Worm (Caenorhabditis elegans) whole organism, L3 larva: ENCODE measurements around the gene F42A10.5.
A peak's percentile ranks its signal among the peaks of the same experiment; 100 is the strongest.

Source experiments
- R02D3.7 ChIP-seq: fragments of 150-350 bp; optimal IDR thresholded peaks from 2 replicates; lab custom pipeline; 2014; ENCODE audit warnings: missing biosample characterization, missing genetic modification characterization
- ZK546.5 ChIP-seq: sonication (generic microtip); optimal IDR thresholded peaks from 2 replicates; lab custom pipeline; 2017; ENCODE audit warnings: missing biosample characterization, missing genetic modification characterization
- aly-2 ChIP-seq: fragments of 150-350 bp; optimal IDR thresholded peaks from 2 replicates; lab custom pipeline; 2014; ENCODE audit warnings: missing biosample characterization, missing genetic modification characterization
- ama-1 ChIP-seq: fragments of 150-350 bp; optimal IDR thresholded peaks from 2 replicates; lab custom pipeline; 2018
- ceh-16 ChIP-seq: sonication (generic microtip); optimal IDR thresholded peaks from 2 replicates; lab custom pipeline; 2017; ENCODE audit warnings: missing biosample characterization, missing genetic modification characterization
- ceh-28 ChIP-seq: fragments of 150-350 bp; optimal IDR thresholded peaks from 2 replicates; lab custom pipeline; 2014; ENCODE audit warnings: missing biosample characterization, missing genetic modification reagents, missing genetic modification characterization
- ceh-82 ChIP-seq: fragments of 150-350 bp; optimal IDR thresholded peaks from 2 replicates; lab custom pipeline; 2014; ENCODE audit warnings: missing biosample characterization, missing genetic modification characterization
- ceh-9 ChIP-seq: sonication (generic microtip); optimal IDR thresholded peaks from 2 replicates; lab custom pipeline; 2018; ENCODE audit warnings: missing biosample characterization, missing genetic modification characterization
- egl-27 ChIP-seq: sonication (generic microtip); optimal IDR thresholded peaks from 4 replicates; lab custom pipeline; 2017; ENCODE audit warnings: missing biosample characterization, missing genetic modification reagents, missing genetic modification characterization
- egl-5 ChIP-seq: fragments of 150-350 bp; optimal IDR thresholded peaks from 2 replicates; lab custom pipeline; 2017; ENCODE audit warnings: missing biosample characterization, missing genetic modification reagents, missing genetic modification characterization, inconsistent platforms
- elt-1 ChIP-seq: fragments of 150-350 bp; optimal IDR thresholded peaks from 2 replicates; lab custom pipeline; 2014; ENCODE audit warnings: missing biosample characterization, missing genetic modification characterization
- elt-2 ChIP-seq: sonication (generic microtip); optimal IDR thresholded peaks from 2 replicates; lab custom pipeline; 2016; ENCODE audit warnings: missing genetic modification reagents, mild to moderate bottlenecking, missing genetic modification characterization, missing compliant biosample characterization
- elt-3 ChIP-seq, 3 experiments: fragments of 150-350 bp in 1 of 3; sonication (generic microtip) in 2 of 3; optimal IDR thresholded peaks; 2 replicates in 2 of 3; 4 replicates in 1 of 3; lab custom pipeline; 2014 to 2017; ENCODE audit warnings: missing biosample characterization in 3 of 3, missing genetic modification characterization in 3 of 3
- eor-1 ChIP-seq, 2 experiments: fragments of 150-350 bp; optimal IDR thresholded peaks; 2 replicates each; lab custom pipeline; 2014 to 2018; ENCODE audit warnings: missing biosample characterization in 2 of 2, missing genetic modification characterization in 2 of 2
- fkh-10 ChIP-seq: sonication (generic microtip); optimal IDR thresholded peaks from 2 replicates; lab custom pipeline; 2017; ENCODE audit warnings: missing biosample characterization, missing genetic modification reagents, missing genetic modification characterization
- fkh-2 ChIP-seq: fragments of 150-350 bp; optimal IDR thresholded peaks from 2 replicates; lab custom pipeline; 2014; ENCODE audit warnings: missing biosample characterization, missing genetic modification reagents, missing genetic modification characterization
- fos-1 ChIP-seq: fragments of 150-350 bp; optimal IDR thresholded peaks from 2 replicates; lab custom pipeline; 2014; ENCODE audit warnings: missing biosample characterization, missing genetic modification characterization
- hmg-11 ChIP-seq: sonication (generic microtip); optimal IDR thresholded peaks from 2 replicates; lab custom pipeline; 2016; ENCODE audit warnings: missing genetic modification characterization, missing compliant biosample characterization
- jun-1 ChIP-seq: fragments of 150-350 bp; optimal IDR thresholded peaks from 2 replicates; lab custom pipeline; 2014; ENCODE audit warnings: missing biosample characterization, missing genetic modification reagents, missing genetic modification characterization
- lin-39 ChIP-seq: fragments of 150-350 bp; optimal IDR thresholded peaks from 2 replicates; lab custom pipeline; 2018; ENCODE audit warnings: missing biosample characterization, missing genetic modification reagents, missing genetic modification characterization
- lsy-12 ChIP-seq: sonication (generic microtip); optimal IDR thresholded peaks from 2 replicates; lab custom pipeline; 2016; ENCODE audit warnings: mild to moderate bottlenecking, missing genetic modification characterization, missing compliant biosample characterization
- mdl-1 ChIP-seq: fragments of 150-350 bp; optimal IDR thresholded peaks from 2 replicates; lab custom pipeline; 2014; ENCODE audit warnings: missing biosample characterization, missing genetic modification characterization
- mml-1 ChIP-seq: fragments of 150-350 bp; sonication (generic microtip); optimal IDR thresholded peaks from 3 replicates; lab custom pipeline; 2014; ENCODE audit warnings: missing biosample characterization, missing genetic modification characterization
- nfya-1 ChIP-seq: sonication (generic microtip); optimal IDR thresholded peaks from 2 replicates; lab custom pipeline; 2017; ENCODE audit warnings: missing genetic modification characterization, mild to moderate bottlenecking, missing compliant biosample characterization, antibody characterized with exemption, moderate library complexity; ENCODE audit not compliant: insufficient read depth
- nhr-11 ChIP-seq: fragments of 150-350 bp; optimal IDR thresholded peaks from 2 replicates; lab custom pipeline; 2014; ENCODE audit warnings: missing biosample characterization, missing genetic modification characterization
- nhr-23 ChIP-seq: fragments of 150-350 bp; optimal IDR thresholded peaks from 2 replicates; lab custom pipeline; 2014; ENCODE audit warnings: missing biosample characterization, missing genetic modification reagents, missing genetic modification characterization
- nhr-237 ChIP-seq: fragments of 150-350 bp; optimal IDR thresholded peaks from 2 replicates; lab custom pipeline; 2014; ENCODE audit warnings: missing biosample characterization, missing genetic modification characterization
- nhr-25 ChIP-seq: sonication (generic microtip); optimal IDR thresholded peaks from 2 replicates; lab custom pipeline; 2017; ENCODE audit warnings: missing biosample characterization, missing genetic modification characterization
- nhr-28 ChIP-seq: fragments of 150-350 bp; optimal IDR thresholded peaks from 2 replicates; lab custom pipeline; 2014; ENCODE audit warnings: missing biosample characterization, missing genetic modification characterization
- nhr-43 ChIP-seq: sonication (generic microtip); optimal IDR thresholded peaks from 2 replicates; lab custom pipeline; 2016; ENCODE audit warnings: mild to moderate bottlenecking, missing genetic modification characterization, missing compliant biosample characterization; ENCODE audit not compliant: poor library complexity, severe bottlenecking
- nhr-67 ChIP-seq: fragments of 150-350 bp; optimal IDR thresholded peaks from 2 replicates; lab custom pipeline; 2014; ENCODE audit warnings: missing biosample characterization, missing genetic modification characterization
- nhr-77 ChIP-seq: fragments of 150-350 bp; optimal IDR thresholded peaks from 2 replicates; lab custom pipeline; 2014; ENCODE audit warnings: missing biosample characterization, missing genetic modification characterization
- pha-4 ChIP-seq: fragments of 150-350 bp; optimal IDR thresholded peaks from 2 replicates; lab custom pipeline; 2014; ENCODE audit warnings: missing biosample characterization, missing genetic modification reagents, missing genetic modification characterization
- pqm-1 ChIP-seq: fragments of 150-350 bp; optimal IDR thresholded peaks from 2 replicates; lab custom pipeline; 2017; ENCODE audit warnings: missing biosample characterization, missing genetic modification characterization, inconsistent platforms
- sea-2 ChIP-seq: fragments of 150-350 bp; sonication (generic microtip); optimal IDR thresholded peaks from 4 replicates; lab custom pipeline; 2014; ENCODE audit warnings: missing biosample characterization, missing genetic modification reagents, missing genetic modification characterization
- skn-1 ChIP-seq: fragments of 150-350 bp; optimal IDR thresholded peaks from 2 replicates; lab custom pipeline; 2014; ENCODE audit warnings: missing biosample characterization, missing genetic modification characterization
- snpc-4 ChIP-seq: fragments of 150-350 bp; optimal IDR thresholded peaks from 2 replicates; lab custom pipeline; 2014; ENCODE audit warnings: missing biosample characterization, missing genetic modification characterization
- tbx-2 ChIP-seq: sonication (generic microtip); optimal IDR thresholded peaks from 2 replicates; lab custom pipeline; 2016; ENCODE audit warnings: mild to moderate bottlenecking, missing genetic modification characterization, missing compliant biosample characterization
- unc-39 ChIP-seq: sonication (generic microtip); optimal IDR thresholded peaks from 4 replicates; lab custom pipeline; 2017; ENCODE audit warnings: missing biosample characterization, missing genetic modification characterization
- unc-62 ChIP-seq: fragments of 150-350 bp; sonication (generic microtip); optimal IDR thresholded peaks from 4 replicates; lab custom pipeline; 2014; ENCODE audit warnings: missing biosample characterization, missing genetic modification reagents, missing genetic modification characterization
- zag-1 ChIP-seq: fragments of 150-350 bp; optimal IDR thresholded peaks from 2 replicates; lab custom pipeline; 2014; ENCODE audit warnings: missing biosample characterization, missing genetic modification characterization
- ztf-11 ChIP-seq: fragments of 150-350 bp; optimal IDR thresholded peaks from 2 replicates; lab custom pipeline; 2014; ENCODE audit warnings: missing biosample characterization, missing genetic modification characterization
- ztf-4 ChIP-seq: fragments of 150-350 bp; optimal IDR thresholded peaks from 2 replicates; lab custom pipeline; 2014; ENCODE audit warnings: missing biosample characterization, missing genetic modification characterization

Gene F42A10.5

ce11 chrIII:6149467-6150072 lies 23.7 kb downstream of the F42A10.5 start, which contains the start of the genes wht-7 and Y42G9A.1:
Gene wht-7, minus strand, starts transcription at chrIII:6149597.
Gene Y42G9A.1, plus strand, starts transcription at chrIII:6149961.
- TF ChIP-seq mml-1 (tag; lab: Kevin White, UChicago) (no peak), pha-4 (tag; lab: Kevin White, UChicago) (peak; percentile 8), ama-1 (lab: Kevin White, UChicago) (no peak), mdl-1 (tag; lab: Kevin White, UChicago) (no peak), elt-2 (tag; lab: Kevin White, UChicago) (peak; percentile 80), elt-1 (no peak), pqm-1 (tag; lab: Kevin White, UChicago) (peak; percentile 64), nhr-11 (tag; lab: Kevin White, UChicago) (no peak), eor-1 (tag; optimal IDR thresholded peaks at IDR 0.05; lab: Kevin White, UChicago) (no peak), ceh-28 (tag; lab: Kevin White, UChicago) (peak; percentile 14)

ce11 chrIII:6148684-6149083 lies 24.6 kb downstream of the F42A10.5 start:
- TF ChIP-seq snpc-4 (tag; lab: Kevin White, UChicago) (no peak), tbx-2 (tag; lab: Kevin White, UChicago) (no peak), nhr-43 (tag; lab: Kevin White, UChicago) (peak; percentile 52)

- TF ChIP-seq egl-5 (tag; lab: Kevin White, UChicago) (no peak), elt-1 (no peak), jun-1 (tag; lab: Kevin White, UChicago) (peak; percentile 31), nhr-43 (tag; lab: Kevin White, UChicago) (peak; percentile 52), nhr-25 (tag; lab: Kevin White, UChicago) (no peak), aly-2 (tag; lab: Kevin White, UChicago) (no peak)
Observed at ce11 chrIII:6147903-6148302, 25.4 kb downstream of the F42A10.5 start, which contains the start of gene Y42G9A.2. Gene Y42G9A.2, plus strand, starts transcription at chrIII:6148186.

- TF ChIP-seq nhr-11 (tag; lab: Kevin White, UChicago) (no peak), nhr-67 (tag; lab: Kevin White, UChicago) (no peak), ceh-9 (tag; lab: Kevin White, UChicago) (no peak), elt-1 (no peak)
Observed at ce11 chrIII:6146797-6147196, 26.5 kb downstream of the F42A10.5 start.

ce11 chrIII:6145896-6146295 lies 27.4 kb downstream of the F42A10.5 start, which contains the start of gene Y42G9A.3:
Gene Y42G9A.3, plus strand, starts transcription at chrIII:6146258.
- TF ChIP-seq hmg-11 (tag; lab: Kevin White, UChicago), result no peak
- TF ChIP-seq egl-27 (tag; lab: Kevin White, UChicago), result no peak
- TF ChIP-seq ZK546.5, result no peak
- peak; percentile 10 for TF ChIP-seq nhr-23 (tag; lab: Kevin White, UChicago)
- peak; percentile 17 for TF ChIP-seq elt-2 (tag; lab: Kevin White, UChicago)
- peak; percentile 3 for TF ChIP-seq jun-1 (tag; lab: Kevin White, UChicago)
- no peak for TF ChIP-seq unc-62 (GFP tag; lab: Kevin White, UChicago)
- no peak for TF ChIP-seq ztf-4
- no peak for TF ChIP-seq nhr-25 (tag; lab: Kevin White, UChicago)
- no peak for TF ChIP-seq lin-39 (tag; lab: Kevin White, UChicago)
- no peak for TF ChIP-seq elt-3 (tag; optimal IDR thresholded peaks at IDR 0.05; lab: Kevin White, UChicago)
- TF ChIP-seq fos-1, result no peak
- no peak for TF ChIP-seq mml-1 (tag; lab: Kevin White, UChicago)
- TF ChIP-seq nhr-67 (tag; lab: Kevin White, UChicago), result no peak
- no peak for TF ChIP-seq nfya-1 (tag; lab: Kevin White, UChicago)
- TF ChIP-seq ceh-82 (tag; lab: Kevin White, UChicago), result no peak
- no peak for TF ChIP-seq ceh-28 (tag; lab: Kevin White, UChicago)
- TF ChIP-seq nhr-28 (tag; lab: Kevin White, UChicago), result no peak
- no peak for TF ChIP-seq nhr-77 (tag; lab: Kevin White, UChicago)
- TF ChIP-seq fkh-2, result no peak
- no peak for TF ChIP-seq tbx-2 (tag; lab: Kevin White, UChicago)
- no peak for TF ChIP-seq ceh-16 (tag; lab: Kevin White, UChicago)
- no peak for TF ChIP-seq zag-1 (tag; lab: Kevin White, UChicago)
- TF ChIP-seq fkh-10 (GFP tag; lab: Kevin White, UChicago), result no peak
- no peak for TF ChIP-seq lsy-12 (tag; lab: Kevin White, UChicago)
- no peak for TF ChIP-seq nhr-237 (tag; lab: Kevin White, UChicago)
- TF ChIP-seq skn-1, result peak; percentile 89
- no peak for TF ChIP-seq mdl-1 (tag; lab: Kevin White, UChicago)
- TF ChIP-seq sea-2 (GFP tag; lab: Kevin White, UChicago), result no peak
- TF ChIP-seq aly-2 (tag; lab: Kevin White, UChicago), result no peak
- TF ChIP-seq ztf-11, result no peak
- no peak for TF ChIP-seq R02D3.7 (tag; lab: Kevin White, UChicago)
- TF ChIP-seq unc-39 (tag; lab: Kevin White, UChicago), result no peak
- no peak for TF ChIP-seq eor-1 (tag; optimal IDR thresholded peaks at IDR 0.05; lab: Kevin White, UChicago)
